Fruit fly (Drosophila melanogaster) whole organism, embryonic: ENCODE measurements around the gene not.

Experiments used
- Asciz ChIP-seq: fragments of 200-800 bp; sonication (Bioruptor generic); optimal IDR thresholded peaks from 2 replicates; lab custom pipeline; 2017; ENCODE audit warnings: missing biosample characterization, mild to moderate bottlenecking, missing genetic modification characterization, missing genetic modification reagents
- Atf-2 ChIP-seq: fragments of 200-800 bp; sonication (Bioruptor generic); optimal IDR thresholded peaks from 2 replicates; lab custom pipeline; 2016; ENCODE audit warnings: missing biosample characterization, missing genetic modification characterization
- Bgb ChIP-seq: fragments of 200-800 bp; sonication (Bioruptor generic); IDR thresholded peaks from 2 replicates; pipeline ENCODE4 v1.3.6; 2022; ENCODE audit warnings: missing biosample characterization, missing genetic modification characterization; ENCODE audit not compliant: partially characterized antibody
- CG10654 ChIP-seq: fragments of 200-800 bp; sonication (Bioruptor generic); optimal IDR thresholded peaks from 2 replicates; lab custom pipeline; 2016; ENCODE audit warnings: missing biosample characterization, missing genetic modification characterization
- CG14441 ChIP-seq: fragments of 200-800 bp; sonication (Bioruptor generic); IDR thresholded peaks from 2 replicates; pipeline ENCODE4 v1.3.6; 2022; ENCODE audit warnings: missing biosample characterization, missing genetic modification characterization
- CG14965 ChIP-seq: fragments of 200-800 bp; sonication (Bioruptor generic); optimal IDR thresholded peaks from 2 replicates; lab custom pipeline; 2016; ENCODE audit warnings: missing biosample characterization, missing genetic modification characterization, borderline replicate concordance
- CG15269 ChIP-seq: fragments of 200-800 bp; sonication (Bioruptor generic); optimal IDR thresholded peaks from 2 replicates; lab custom pipeline; 2018; ENCODE audit warnings: missing biosample characterization, mild to moderate bottlenecking, missing genetic modification characterization, moderate library complexity
- CG15514 ChIP-seq: fragments of 200-800 bp; sonication (Bioruptor generic); optimal IDR thresholded peaks from 3 replicates; lab custom pipeline; 2017; ENCODE audit warnings: missing biosample characterization, missing genetic modification characterization, mild to moderate bottlenecking, moderate library complexity, missing genetic modification reagents
- CG15696 ChIP-seq: fragments of 200-800 bp; sonication (Bioruptor generic); optimal IDR thresholded peaks from 2 replicates; lab custom pipeline; 2019; ENCODE audit warnings: missing biosample characterization, mild to moderate bottlenecking, missing genetic modification characterization, moderate library complexity
- CG17361 ChIP-seq: fragments of 200-800 bp; sonication (Bioruptor generic); IDR thresholded peaks from 3 replicates; pipeline ENCODE4 v1.3.6; 2022; ENCODE audit warnings: missing biosample characterization, missing genetic modification characterization
- CG17829 ChIP-seq: fragments of 200-800 bp; optimal IDR thresholded peaks from 2 replicates; lab custom pipeline; 2019; ENCODE audit warnings: missing biosample characterization, mild to moderate bottlenecking, missing genetic modification characterization, moderate library complexity
- CG2875 ChIP-seq: fragments of 200-800 bp; sonication (Bioruptor generic); optimal IDR thresholded peaks from 2 replicates; lab custom pipeline; 2017; ENCODE audit warnings: missing biosample characterization, mild to moderate bottlenecking, missing genetic modification characterization, missing genetic modification reagents
- CG2889 ChIP-seq: fragments of 200-800 bp; sonication (Bioruptor generic); IDR thresholded peaks from 3 replicates; pipeline ENCODE4 v1.3.6; 2022; ENCODE audit warnings: missing biosample characterization, missing genetic modification characterization
- CG31441 ChIP-seq: fragments of 200-800 bp; sonication (Bioruptor generic); IDR thresholded peaks from 2 replicates; pipeline ENCODE4 v1.3.6; 2022; ENCODE audit warnings: missing biosample characterization, missing genetic modification characterization
- CG5180 ChIP-seq: fragments of 200-800 bp; sonication (Bioruptor generic); optimal IDR thresholded peaks from 3 replicates; lab custom pipeline; 2017; ENCODE audit warnings: missing biosample characterization, missing genetic modification characterization, mild to moderate bottlenecking, moderate library complexity, missing genetic modification reagents
- CG6254 ChIP-seq: fragments of 200-800 bp; sonication (Bioruptor generic); optimal IDR thresholded peaks from 3 replicates; lab custom pipeline; 2017; ENCODE audit warnings: mild to moderate bottlenecking, missing biosample characterization, missing genetic modification reagents, missing genetic modification characterization
- CG6689 ChIP-seq: fragments of 200-800 bp; sonication (Bioruptor generic); IDR thresholded peaks from 2 replicates; pipeline ENCODE4 v1.3.6; 2022; ENCODE audit warnings: missing biosample characterization, missing genetic modification characterization
- CG6813 ChIP-seq: fragments of 200-800 bp; sonication (Bioruptor generic); optimal IDR thresholded peaks from 2 replicates; lab custom pipeline; 2017; ENCODE audit warnings: missing biosample characterization, missing genetic modification characterization, mild to moderate bottlenecking, moderate library complexity, missing genetic modification reagents
- CG7271 ChIP-seq: fragments of 200-800 bp; sonication (Bioruptor generic); optimal IDR thresholded peaks from 2 replicates; lab custom pipeline; 2018; ENCODE audit warnings: missing biosample characterization, mild to moderate bottlenecking, missing genetic modification characterization, moderate library complexity
- CG7963 ChIP-seq: fragments of 200-800 bp; sonication (Bioruptor generic); IDR thresholded peaks from 3 replicates; pipeline ENCODE4 v1.3.6; 2022; ENCODE audit warnings: missing biosample characterization, missing genetic modification characterization; ENCODE audit not compliant: partially characterized antibody
- CG8281 ChIP-seq: fragments of 200-800 bp; sonication (Bioruptor generic); optimal IDR thresholded peaks from 2 replicates; lab custom pipeline; 2018; ENCODE audit warnings: missing biosample characterization, mild to moderate bottlenecking, missing genetic modification characterization, moderate library complexity
- CG9876 ChIP-seq: fragments of 200-800 bp; sonication (Bioruptor generic); optimal IDR thresholded peaks from 2 replicates; lab custom pipeline; 2016; ENCODE audit warnings: missing biosample characterization, missing genetic modification characterization
- Doc2 ChIP-seq: fragments of 200-800 bp; sonication (Bioruptor generic); IDR thresholded peaks from 2 replicates; pipeline ENCODE4 v1.3.6; 2022; ENCODE audit warnings: missing biosample characterization, missing genetic modification characterization
- Doc3 ChIP-seq: fragments of 200-800 bp; sonication (Bioruptor generic); IDR thresholded peaks from 3 replicates; pipeline ENCODE4 v1.3.6; 2022; ENCODE audit warnings: missing biosample characterization, missing genetic modification characterization; ENCODE audit not compliant: partially characterized antibody
- ERR ChIP-seq: fragments of 200-800 bp; sonication (Bioruptor generic); optimal IDR thresholded peaks from 2 replicates; lab custom pipeline; 2016; ENCODE audit warnings: missing biosample characterization, missing genetic modification characterization
- HLHmδ ChIP-seq: fragments of 200-800 bp; sonication (Bioruptor generic); optimal IDR thresholded peaks from 2 replicates; lab custom pipeline; 2018; ENCODE audit warnings: missing biosample characterization, mild to moderate bottlenecking, missing genetic modification characterization, moderate library complexity
- HmgD ChIP-seq: fragments of 200-800 bp; sonication (Bioruptor generic); optimal IDR thresholded peaks from 3 replicates; lab custom pipeline; 2016; ENCODE audit warnings: missing biosample characterization, missing genetic modification characterization
- Hr78 ChIP-seq, 2 experiments: fragments of 200-800 bp in 1 of 2; fragments of >200 bp in 1 of 2; sonication (Bioruptor generic) in 1 of 2; optimal IDR thresholded peaks; 2 replicates each; lab custom pipeline; 2017 to 2019; ENCODE audit warnings: missing biosample characterization in 2 of 2, missing genetic modification characterization in 2 of 2, mild to moderate bottlenecking in 1 of 2, moderate library complexity in 1 of 2
- Nf-YA ChIP-seq: fragments of 200-800 bp; sonication (Bioruptor generic); IDR thresholded peaks from 2 replicates; pipeline ENCODE4 v1.3.6; 2022; ENCODE audit warnings: missing biosample characterization, missing genetic modification characterization
- Poxn ChIP-seq: fragments of 200-800 bp; sonication (Bioruptor generic); IDR thresholded peaks from 2 replicates; pipeline ENCODE4 v1.3.6; 2022; ENCODE audit warnings: missing biosample characterization, missing genetic modification characterization
- Six4 ChIP-seq: fragments of 200-800 bp; sonication (Bioruptor generic); optimal IDR thresholded peaks from 2 replicates; lab custom pipeline; 2016; ENCODE audit warnings: missing biosample characterization, missing genetic modification characterization
- Sox102F ChIP-seq: fragments of 200-800 bp; sonication (Bioruptor generic); optimal IDR thresholded peaks from 2 replicates; lab custom pipeline; 2018; ENCODE audit warnings: missing biosample characterization, mild to moderate bottlenecking, missing genetic modification characterization, moderate library complexity
- TFAM ChIP-seq: fragments of 200-800 bp; sonication (Bioruptor generic); optimal IDR thresholded peaks from 2 replicates; lab custom pipeline; 2017; ENCODE audit warnings: missing biosample characterization, missing genetic modification characterization, inconsistent platforms
- bcd ChIP-seq: fragments of 200-800 bp; sonication (Bioruptor generic); optimal IDR thresholded peaks from 2 replicates; lab custom pipeline; 2017; ENCODE audit warnings: missing biosample characterization, mild to moderate bottlenecking, missing genetic modification characterization
- chif ChIP-seq, 2 experiments: fragments of 200-800 bp; sonication (Bioruptor generic); optimal IDR thresholded peaks; 3 replicates each; lab custom pipeline; 2016; ENCODE audit warnings: missing biosample characterization in 2 of 2, missing genetic modification characterization in 2 of 2
- croc ChIP-seq: fragments of 200-800 bp; sonication (Bioruptor generic); conservative IDR thresholded peaks from 3 replicates; pipeline ENCODE4 v1.3.6; 2022; ENCODE audit warnings: missing biosample characterization, missing genetic modification characterization
- dati ChIP-seq: fragments of 200-800 bp; sonication (Bioruptor generic); IDR thresholded peaks from 2 replicates; pipeline ENCODE4 v1.3.6; 2022; ENCODE audit warnings: missing biosample characterization, missing genetic modification characterization
- grn ChIP-seq: fragments of 200-800 bp; sonication (Bioruptor generic); optimal IDR thresholded peaks from 3 replicates; lab custom pipeline; 2017; ENCODE audit warnings: missing biosample characterization, missing genetic modification characterization
- klu ChIP-seq: fragments of 200-800 bp; sonication (Bioruptor generic); IDR thresholded peaks from 2 replicates; pipeline ENCODE4 v1.3.6; 2022; ENCODE audit warnings: missing biosample characterization, missing genetic modification characterization
- lbe ChIP-seq: fragments of 200-800 bp; sonication (Bioruptor generic); optimal IDR thresholded peaks from 2 replicates; lab custom pipeline; 2016; ENCODE audit warnings: missing biosample characterization, mild to moderate bottlenecking, missing genetic modification characterization
- lilli ChIP-seq: fragments of 200-800 bp; sonication (Bioruptor generic); optimal IDR thresholded peaks from 3 replicates; lab custom pipeline; 2016; ENCODE audit warnings: missing biosample characterization, missing genetic modification characterization
- nau ChIP-seq: fragments of 200-800 bp; sonication (Bioruptor generic); optimal IDR thresholded peaks from 3 replicates; lab custom pipeline; 2017; ENCODE audit warnings: missing biosample characterization, mild to moderate bottlenecking, missing genetic modification characterization, missing genetic modification reagents
- nmo ChIP-seq: fragments of 200-800 bp; sonication (Bioruptor generic); optimal IDR thresholded peaks from 2 replicates; lab custom pipeline; 2018; ENCODE audit warnings: missing biosample characterization, mild to moderate bottlenecking, missing genetic modification characterization, moderate library complexity
- ranshi ChIP-seq: fragments of 200-800 bp; sonication (Bioruptor generic); IDR thresholded peaks from 2 replicates; pipeline ENCODE4 v1.3.6; 2022; ENCODE audit warnings: missing biosample characterization, missing genetic modification characterization
- rib ChIP-seq: fragments of 200-800 bp; sonication (Bioruptor generic); IDR thresholded peaks from 2 replicates; pipeline ENCODE4 v1.3.6; 2022; ENCODE audit warnings: missing biosample characterization, missing genetic modification characterization
- schlank ChIP-seq: fragments of 200-800 bp; sonication (Bioruptor generic); optimal IDR thresholded peaks from 2 replicates; lab custom pipeline; 2018; ENCODE audit warnings: missing biosample characterization, mild to moderate bottlenecking, missing genetic modification characterization
- slp2 ChIP-seq: fragments of 200-800 bp; sonication (Bioruptor generic); optimal IDR thresholded peaks from 2 replicates; lab custom pipeline; 2016; ENCODE audit warnings: missing biosample characterization, missing genetic modification characterization
- tup ChIP-seq: fragments of 200-800 bp; sonication (Bioruptor generic); optimal IDR thresholded peaks from 2 replicates; lab custom pipeline; 2016; ENCODE audit warnings: missing biosample characterization, mild to moderate bottlenecking, missing genetic modification characterization, moderate library complexity
- vfl ChIP-seq: fragments of 200-800 bp; sonication (Bioruptor generic); optimal IDR thresholded peaks from 2 replicates; lab custom pipeline; 2016; ENCODE audit warnings: missing biosample characterization, missing genetic modification characterization
- zen ChIP-seq: fragments of 200-800 bp; sonication (Bioruptor generic); optimal IDR thresholded peaks from 3 replicates; lab custom pipeline; 2018; ENCODE audit warnings: missing biosample characterization, mild to moderate bottlenecking, missing genetic modification characterization, moderate library complexity

Gene not

DNA sequence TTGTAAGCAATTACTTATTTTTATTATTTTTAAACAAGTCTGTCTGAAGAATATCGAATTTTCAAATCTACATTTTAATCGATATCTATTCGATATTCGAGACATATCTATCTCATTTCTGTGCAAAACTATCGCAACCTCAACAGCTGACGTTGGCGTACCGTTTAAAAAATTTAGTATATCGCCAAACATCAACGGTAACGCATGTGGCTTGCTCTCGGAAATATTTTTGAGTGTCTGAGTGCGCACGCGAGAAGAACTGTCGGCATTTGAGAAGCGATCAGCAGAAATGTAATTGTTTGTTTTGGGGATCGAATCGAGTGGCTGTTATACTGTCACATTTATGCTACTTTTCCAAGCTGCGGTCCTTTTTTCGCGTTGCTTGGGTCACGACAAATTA, 3.9 kb upstream of the not start, which contains the start of gene MYPT-75D (continued):
- TF ChIP-seq ranshi (GFP tag; lab: Robert Waterston, UW) (peak; percentile 5; the same call in 1 of the 2 replicates), CG15514 (GFP tag; lab: Kevin White, UChicago) (peak; percentile 7), Nf-YA (GFP tag; lab: Robert Waterston, UW) (peak; percentile 13; the same call in 1 of the 2 replicates), CG9876 (GFP tag; lab: Kevin White, UChicago) (no peak), rib (GFP tag; lab: Robert Waterston, UW) (peak; percentile 45; the same call in 1 of the 2 replicates), CG2875 (GFP tag; lab: Kevin White, UChicago) (no peak), bcd (GFP tag; lab: Kevin White, UChicago) (no peak), Asciz (GFP tag; lab: Kevin White, UChicago) (no peak), slp2 (GFP tag; lab: Kevin White, UChicago) (no peak), CG14441 (GFP tag; lab: Robert Waterston, UW) (no peak), zen (tag; lab: Kevin White, UChicago) (peak; percentile 17), Atf-2 (GFP tag; lab: Kevin White, UChicago) (no peak), tup (GFP tag; lab: Kevin White, UChicago) (no peak), CG6813 (peak; percentile 27), Hr78 (GFP tag; optimal IDR thresholded peaks at IDR 0.05; lab: Kevin White, UChicago) (peak in 1 of 2 experiments; percentile 9), Six4 (no peak), CG10654 (GFP tag; lab: Kevin White, UChicago) (no peak), Sox102F (GFP tag; lab: Kevin White, UChicago) (no peak), nmo (GFP tag; lab: Kevin White, UChicago) (peak; percentile 44), HmgD (GFP tag; lab: Kevin White, UChicago) (peak; percentile 3), lilli (GFP tag; lab: Kevin White, UChicago) (no peak), Poxn (GFP tag; lab: Robert Waterston, UW) (no peak), CG17361 (GFP tag; lab: Robert Waterston, UW) (no peak), CG8281 (tag; lab: Kevin White, UChicago) (no peak), nau (GFP tag; lab: Kevin White, UChicago) (no peak), CG6254 (GFP tag; lab: Kevin White, UChicago) (no peak), Doc2 (no peak), CG7271 (tag; lab: Kevin White, UChicago) (peak; percentile 22), grn (GFP tag; lab: Kevin White, UChicago) (peak; percentile 47), klu (GFP tag; lab: Robert Waterston, UW) (no peak), CG15269 (peak; percentile 38), schlank (tag; lab: Kevin White, UChicago) (peak; percentile 7), HLHmδ (GFP tag; lab: Kevin White, UChicago) (peak; percentile 68), CG15696 (tag; lab: Kevin White, UChicago) (no peak), Doc3 (peak; percentile 92), CG17829 (tag; lab: Kevin White, UChicago) (peak; percentile 85), lbe (peak; percentile 14), CG31441 (GFP tag; lab: Robert Waterston, UW) (no peak), dati (no peak), CG2889 (no peak), TFAM (GFP tag; lab: Kevin White, UChicago) (no peak), croc (GFP tag; lab: Robert Waterston, UW) (no peak), vfl (GFP tag; lab: Kevin White, UChicago) (no peak), CG14965 (GFP tag; lab: Kevin White, UChicago) (no peak), chif (GFP tag; optimal IDR thresholded peaks at IDR 0.05; lab: Kevin White, UChicago) (no peak), CG7963 (GFP tag; lab: Robert Waterston, UW) (peak; percentile 80), CG5180 (GFP tag; lab: Kevin White, UChicago) (no peak), ERR (GFP tag; lab: Kevin White, UChicago) (peak; percentile 20), Bgb (peak; percentile 94), CG6689 (no peak)
